Worm (Caenorhabditis elegans) whole organism, young adult: ENCODE measurements around the gene frpr-7.

ENCODE experiments used
- ZK185.1 ChIP-seq: sonication (generic microtip); optimal IDR thresholded peaks from 2 replicates; lab custom pipeline; 2016; ENCODE audit warnings: mild to moderate bottlenecking, missing genetic modification characterization, missing compliant biosample characterization; ENCODE audit not compliant: poor library complexity, severe bottlenecking
- attf-6 ChIP-seq: fragments of 200-800 bp; sonication (Bioruptor generic); IDR thresholded peaks from 2 replicates; pipeline ENCODE4 v1.3.6; 2022; ENCODE audit warnings: missing genetic modification reagents, missing genetic modification characterization, missing compliant biosample characterization
- bed-2 ChIP-seq: fragments of 200-800 bp; sonication (Bioruptor generic); IDR thresholded peaks from 2 replicates; pipeline ENCODE4 v1.3.6; 2022; ENCODE audit warnings: missing genetic modification reagents, missing genetic modification characterization, missing compliant biosample characterization
- die-1 ChIP-seq: sonication (generic microtip); optimal IDR thresholded peaks from 2 replicates; lab custom pipeline; 2016; ENCODE audit warnings: missing genotype, mild to moderate bottlenecking, missing genetic modification characterization, missing compliant biosample characterization
- madf-8 ChIP-seq: fragments of 200-800 bp; sonication (Bioruptor generic); conservative IDR thresholded peaks from 2 replicates; pipeline ENCODE4 v1.3.6; 2022; ENCODE audit warnings: missing genetic modification reagents, missing genetic modification characterization, missing compliant biosample characterization
- snpc-4 ChIP-seq, 5 experiments: fragments of 150-350 bp in 1 of 5; sonication (generic microtip) in 4 of 5; optimal IDR thresholded peaks; 2 replicates each; lab custom pipeline; 2014 to 2018; ENCODE audit warnings: missing genetic modification characterization in 5 of 5, missing biosample characterization in 3 of 5, antibody characterized with exemption in 2 of 5, mild to moderate bottlenecking in 2 of 5, missing compliant biosample characterization in 2 of 5, missing genotype in 2 of 5, moderate library complexity in 2 of 5, missing genetic modification reagents in 1 of 5
- tbp1 ChIP-seq: fragments of 200-800 bp; sonication (Bioruptor generic); optimal IDR thresholded peaks from 2 replicates; lab custom pipeline; 2018; ENCODE audit warnings: mild to moderate bottlenecking, missing genetic modification characterization, missing compliant biosample characterization
- tlf-1 ChIP-seq: fragments of 200-800 bp; sonication (Bioruptor generic); optimal IDR thresholded peaks from 2 replicates; lab custom pipeline; 2018; ENCODE audit warnings: mild to moderate bottlenecking, missing genetic modification characterization, missing compliant biosample characterization
- unc-130 ChIP-seq: sonication (generic microtip); optimal IDR thresholded peaks from 2 replicates; lab custom pipeline; 2016; ENCODE audit warnings: missing genetic modification reagents, missing genetic modification characterization, missing compliant biosample characterization
- unc-62 ChIP-seq: fragments of 150-350 bp; optimal IDR thresholded peaks from 2 replicates; lab custom pipeline; 2014; ENCODE audit warnings: missing biosample characterization, missing genetic modification reagents, missing genetic modification characterization

- TF ChIP-seq unc-130 (GFP tag; lab: Kevin White, UChicago): no peak
- TF ChIP-seq bed-2: no peak
- TF ChIP-seq madf-8: no peak
- no peak for TF ChIP-seq tlf-1 (GFP tag; lab: Kevin White, UChicago)
- no peak for TF ChIP-seq snpc-4 (GFP tag; optimal IDR thresholded peaks at IDR 0.05; lab: Kevin White, UChicago)
- TF ChIP-seq snpc-4 (tag; optimal IDR thresholded peaks at IDR 0.05; lab: Kevin White, UChicago): no peak
- TF ChIP-seq die-1 (tag; lab: Kevin White, UChicago): no peak
- TF ChIP-seq attf-6 (GFP tag; lab: Robert Waterston, UW): no peak
- TF ChIP-seq unc-62: no peak
- TF ChIP-seq ZK185.1 (tag; lab: Kevin White, UChicago): no peak
- TF ChIP-seq tbp1 (GFP tag; lab: Kevin White, UChicago): no peak
Measured at ce11 chrX:17627382-17627781, 47.7 kb upstream of the frpr-7 start.
